Fruit fly (Drosophila melanogaster): ENCODE results near the gene CG11381.

The CG11381 gene

DNA sequence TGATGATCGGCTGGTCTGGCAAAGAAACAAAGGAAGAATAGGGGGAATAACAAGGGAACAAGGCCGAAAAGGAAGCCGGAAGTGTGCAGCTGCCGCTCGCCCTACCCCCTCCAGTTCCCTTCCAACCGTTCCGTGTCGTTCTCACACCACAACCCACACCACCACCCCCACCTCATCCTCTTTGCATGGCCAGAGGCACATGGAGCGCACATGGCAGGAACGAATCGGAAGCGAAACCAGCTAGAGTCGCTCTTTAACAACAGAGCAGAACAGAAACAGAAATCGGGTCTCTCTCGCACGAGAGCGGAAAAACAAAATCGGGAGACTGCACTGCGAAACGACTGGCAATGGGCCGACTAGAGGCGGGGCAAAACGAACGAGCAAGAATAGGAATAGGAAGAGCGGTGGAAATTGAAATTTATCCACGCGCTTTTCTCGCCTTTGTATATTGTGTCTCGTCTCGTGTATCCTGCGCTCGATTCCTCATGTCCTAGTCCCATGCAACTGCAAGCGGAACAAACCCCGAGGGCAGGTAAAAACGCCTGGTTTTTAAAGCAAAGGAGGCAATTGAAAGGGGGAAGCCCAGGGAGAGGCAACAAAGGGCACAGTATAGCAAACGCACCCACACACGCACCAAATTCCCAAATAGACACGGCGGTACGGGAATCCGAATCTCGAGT lies 29.1 kb downstream of the CG11381 start (continued):
- TF ChIP-seq CG4707 (GFP tag; optimal IDR thresholded peaks at IDR 0.05) (no peak), CG17361 (GFP tag; IDR thresholded peaks at IDR 0.05) (no peak), CG12391 (tag; optimal IDR thresholded peaks at IDR 0.05) (no peak), pho (GFP tag; optimal IDR thresholded peaks at IDR 0.05) (no peak), CG8089 (GFP tag; optimal IDR thresholded peaks at IDR 0.05) (no peak), trh (GFP tag; optimal IDR thresholded peaks at IDR 0.05) (no peak), dm (GFP tag; optimal IDR thresholded peaks at IDR 0.05) (peak; percentile 30), p53 (GFP tag; optimal IDR thresholded peaks at IDR 0.05) (no peak), disco-r (GFP tag; optimal IDR thresholded peaks at IDR 0.05) (no peak), CG10147 (GFP tag; optimal IDR thresholded peaks at IDR 0.05) (no peak), CG3163 (GFP tag; optimal IDR thresholded peaks at IDR 0.05) (peak; percentile 29), Xbp1 (GFP tag; optimal IDR thresholded peaks at IDR 0.05) (no peak), Dll (GFP tag; IDR thresholded peaks at IDR 0.05; ENCODE audit: partially characterized antibody) (no peak), Trl (optimal IDR thresholded peaks at IDR 0.05) (peak; percentile 48 to 66), Trl (GFP tag; optimal IDR thresholded peaks at IDR 0.05) (no peak), CG11093 (GFP tag; IDR thresholded peaks at IDR 0.05) (no peak), ato (GFP tag; IDR thresholded peaks at IDR 0.05; ENCODE audit: partially characterized antibody) (no peak), CG9876 (GFP tag; optimal IDR thresholded peaks at IDR 0.05) (no peak), CG6791 (GFP tag; IDR thresholded peaks at IDR 0.05; ENCODE audit: partially characterized antibody) (no peak)

DNA sequence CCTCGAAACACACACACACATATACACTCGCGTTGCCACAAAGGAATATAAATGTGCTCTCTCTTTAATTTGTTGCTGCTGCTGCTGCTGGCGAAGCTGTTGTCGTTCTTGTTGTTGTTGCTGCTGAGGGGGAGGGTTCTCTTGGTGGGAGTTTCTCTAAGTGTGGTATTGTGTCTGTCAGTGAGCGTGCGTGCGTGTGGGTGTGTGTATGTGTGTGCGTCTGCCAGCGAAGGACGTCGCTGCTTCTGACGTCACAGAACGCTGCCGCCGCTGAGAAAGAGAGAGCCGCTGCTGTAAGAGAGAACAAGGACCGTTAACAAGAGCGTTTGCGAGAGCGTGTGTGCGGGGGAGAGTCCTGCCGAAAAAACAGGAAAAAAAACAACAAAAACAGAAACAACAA lies 30.4 kb downstream of the CG11381 start:
- TF ChIP-seq CG4707 (GFP tag; optimal IDR thresholded peaks at IDR 0.05), result no peak
- no peak for TF ChIP-seq fd3F (GFP tag; optimal IDR thresholded peaks at IDR 0.05)
- TF ChIP-seq fu2 (GFP tag; optimal IDR thresholded peaks at IDR 0.05), result no peak
- no peak for TF ChIP-seq ato (GFP tag; IDR thresholded peaks at IDR 0.05; ENCODE audit: partially characterized antibody)
- no peak for TF ChIP-seq dmrt11E (tag; optimal IDR thresholded peaks at IDR 0.05)
- TF ChIP-seq Ptx1 (GFP tag; IDR thresholded peaks at IDR 0.05), result no peak
- no peak for TF ChIP-seq pho (GFP tag; optimal IDR thresholded peaks at IDR 0.05)
- no peak for TF ChIP-seq klu (GFP tag; IDR thresholded peaks at IDR 0.05)
- no peak for TF ChIP-seq CG32532 (GFP tag; IDR thresholded peaks at IDR 0.05)
- TF ChIP-seq CG32772 (GFP tag; IDR thresholded peaks at IDR 0.05), result no peak
- no peak for TF ChIP-seq rib (GFP tag; IDR thresholded peaks at IDR 0.05)
- TF ChIP-seq CG5245 (GFP tag; optimal IDR thresholded peaks at IDR 0.05), result no peak
- TF ChIP-seq CG6654 (GFP tag; optimal IDR thresholded peaks at IDR 0.05), result no peak
- TF ChIP-seq CG8924 (tag; optimal IDR thresholded peaks at IDR 0.05), result no peak
- TF ChIP-seq CG6689 (GFP tag; IDR thresholded peaks at IDR 0.05), result peak; percentile 61
- TF ChIP-seq yki (optimal IDR thresholded peaks at IDR 0.05), result peak; percentile 61
- peak; percentile 85 for TF ChIP-seq zf30C (GFP tag; optimal IDR thresholded peaks at IDR 0.05)
- no peak for TF ChIP-seq p53 (GFP tag; optimal IDR thresholded peaks at IDR 0.05)
- TF ChIP-seq Sox102F (GFP tag; optimal IDR thresholded peaks at IDR 0.05), result no peak
- TF ChIP-seq Dip3 (GFP tag; optimal IDR thresholded peaks at IDR 0.05), result no peak
- TF ChIP-seq CG12744 (GFP tag; optimal IDR thresholded peaks at IDR 0.05), result no peak
- no peak for TF ChIP-seq Blimp-1 (GFP tag; optimal IDR thresholded peaks at IDR 0.05)
- peak; percentile 77 for TF ChIP-seq CG3163 (GFP tag; optimal IDR thresholded peaks at IDR 0.05)
- TF ChIP-seq CG2120 (GFP tag; optimal IDR thresholded peaks at IDR 0.05), result no peak
- TF ChIP-seq Stat92E (GFP tag; optimal IDR thresholded peaks at IDR 0.05), result no peak
- 0 out of 3 replicates have a peak, but pooled peaks have one; percentile 35 for TF ChIP-seq CG34422 (GFP tag; IDR thresholded peaks at IDR 0.05)
- TF ChIP-seq Ravus (GFP tag; IDR thresholded peaks at IDR 0.05), result no peak
- peak; percentile 77 to 86 for TF ChIP-seq Trl (optimal IDR thresholded peaks at IDR 0.05)
- no peak for TF ChIP-seq Trl (GFP tag; optimal IDR thresholded peaks at IDR 0.05)
- TF ChIP-seq D (optimal IDR thresholded peaks at IDR 0.05), result no peak
- no peak for TF ChIP-seq D (GFP tag; optimal IDR thresholded peaks at IDR 0.05)
- TF ChIP-seq Adf1 (GFP tag; IDR thresholded peaks at IDR 0.05), result peak; percentile 71; the same call in 1 of the 2 replicates
- peak; percentile 79 for TF ChIP-seq pros (GFP tag; optimal IDR thresholded peaks at IDR 0.05)
- TF ChIP-seq CG11696 (GFP tag; IDR thresholded peaks at IDR 0.05), result no peak
- TF ChIP-seq CG3726 (GFP tag; IDR thresholded peaks at IDR 0.05), result no peak
- peak; percentile 56 for TF ChIP-seq Med (GFP tag)
- no peak for TF ChIP-seq sima (GFP tag; optimal IDR thresholded peaks at IDR 0.05)
- no peak for TF ChIP-seq NC2β (GFP tag; optimal IDR thresholded peaks at IDR 0.05)
